Worm (Caenorhabditis elegans) whole organism, early embryonic: ENCODE results near the gene ZK1307.7.

Experiments used
- ama-1 ChIP-seq: fragments of 150-350 bp; optimal IDR thresholded peaks from 2 replicates; lab custom pipeline; 2014
- ceh-13 ChIP-seq: fragments of 200-800 bp; sonication (Bioruptor generic); optimal IDR thresholded peaks from 2 replicates; lab custom pipeline; 2018; ENCODE audit warnings: mild to moderate bottlenecking, missing genetic modification characterization, missing compliant biosample characterization
- flt-1 ChIP-seq: fragments of 200-800 bp; sonication (Bioruptor generic); IDR thresholded peaks from 2 replicates; pipeline ENCODE4 v1.3.6; 2022; ENCODE audit warnings: missing genetic modification characterization, missing compliant biosample characterization
- hmbx-1 ChIP-seq: sonication (generic microtip); optimal IDR thresholded peaks from 2 replicates; lab custom pipeline; 2016; ENCODE audit warnings: mild to moderate bottlenecking, missing genetic modification characterization, missing compliant biosample characterization
- hnd-1 ChIP-seq: sonication (generic microtip); optimal IDR thresholded peaks from 2 replicates; lab custom pipeline; 2016; ENCODE audit warnings: missing genetic modification characterization, missing compliant biosample characterization
- pes-1 ChIP-seq: fragments of 200-800 bp; sonication (Bioruptor generic); IDR thresholded peaks from 2 replicates; pipeline ENCODE4 v1.3.6; 2022; ENCODE audit warnings: missing genetic modification reagents, missing genetic modification characterization, missing compliant biosample characterization
- scrt-1 ChIP-seq: fragments of 200-800 bp; sonication (Bioruptor generic); IDR thresholded peaks from 2 replicates; pipeline ENCODE4 v1.3.6; 2022; ENCODE audit warnings: missing genetic modification characterization, missing compliant biosample characterization
- sea-1 ChIP-seq: fragments of 200-800 bp; sonication (Bioruptor generic); conservative IDR thresholded peaks from 2 replicates; pipeline ENCODE4 v1.3.6; 2022; ENCODE audit warnings: missing genetic modification characterization, missing compliant biosample characterization
- tbx-37 ChIP-seq: fragments of 200-800 bp; sonication (Bioruptor generic); conservative IDR thresholded peaks from 2 replicates; pipeline ENCODE4 v1.3.6; 2022; ENCODE audit warnings: missing genetic modification reagents, missing genetic modification characterization, missing compliant biosample characterization
- tra-4 ChIP-seq: sonication (generic microtip); optimal IDR thresholded peaks from 2 replicates; lab custom pipeline; 2017; ENCODE audit warnings: missing genetic modification characterization, missing compliant biosample characterization

ce11 chrII:9614728-9615127 is 21.7 kb upstream of the ZK1307.7 start, which contains the start of gene hlh-6:
- TF ChIP-seq ama-1 (lab: Kevin White, UChicago) = no peak
- TF ChIP-seq tra-4 = no peak
- no peak for TF ChIP-seq tbx-37 (GFP tag; lab: Robert Waterston, UW)
- TF ChIP-seq flt-1 (GFP tag; lab: Robert Waterston, UW) = no peak
- TF ChIP-seq scrt-1 (GFP tag; lab: Robert Waterston, UW) = no peak
- TF ChIP-seq hmbx-1 = no peak
- no peak for TF ChIP-seq pes-1 (GFP tag; lab: Robert Waterston, UW)
- no peak for TF ChIP-seq ceh-13 (GFP tag; lab: Kevin White, UChicago)
- no peak for TF ChIP-seq sea-1 (GFP tag; lab: Robert Waterston, UW)
- no peak for TF ChIP-seq hnd-1
